Worm (Caenorhabditis elegans) whole organism, L3 larva: ENCODE measurements around the gene C06A6.4.

Source experiments
- ZK546.5 ChIP-seq: sonication (generic microtip); optimal IDR thresholded peaks from 2 replicates; lab custom pipeline; 2017; ENCODE audit warnings: missing biosample characterization, missing genetic modification characterization
- aly-2 ChIP-seq: fragments of 150-350 bp; optimal IDR thresholded peaks from 2 replicates; lab custom pipeline; 2014; ENCODE audit warnings: missing biosample characterization, missing genetic modification characterization
- ama-1 ChIP-seq: fragments of 150-350 bp; optimal IDR thresholded peaks from 2 replicates; lab custom pipeline; 2018
- ceh-16 ChIP-seq: sonication (generic microtip); optimal IDR thresholded peaks from 2 replicates; lab custom pipeline; 2017; ENCODE audit warnings: missing biosample characterization, missing genetic modification characterization
- ceh-28 ChIP-seq: fragments of 150-350 bp; optimal IDR thresholded peaks from 2 replicates; lab custom pipeline; 2014; ENCODE audit warnings: missing biosample characterization, missing genetic modification reagents, missing genetic modification characterization
- ceh-82 ChIP-seq: fragments of 150-350 bp; optimal IDR thresholded peaks from 2 replicates; lab custom pipeline; 2014; ENCODE audit warnings: missing biosample characterization, missing genetic modification characterization
- ceh-9 ChIP-seq: sonication (generic microtip); optimal IDR thresholded peaks from 2 replicates; lab custom pipeline; 2018; ENCODE audit warnings: missing biosample characterization, missing genetic modification characterization
- daf-12 ChIP-seq: fragments of 150-350 bp; optimal IDR thresholded peaks from 2 replicates; lab custom pipeline; 2014; ENCODE audit warnings: missing biosample characterization, missing genetic modification reagents, missing genetic modification characterization
- egl-27 ChIP-seq: sonication (generic microtip); optimal IDR thresholded peaks from 4 replicates; lab custom pipeline; 2017; ENCODE audit warnings: missing biosample characterization, missing genetic modification reagents, missing genetic modification characterization
- egl-5 ChIP-seq: fragments of 150-350 bp; optimal IDR thresholded peaks from 2 replicates; lab custom pipeline; 2017; ENCODE audit warnings: missing biosample characterization, missing genetic modification reagents, missing genetic modification characterization, inconsistent platforms
- elt-1 ChIP-seq: fragments of 150-350 bp; optimal IDR thresholded peaks from 2 replicates; lab custom pipeline; 2014; ENCODE audit warnings: missing biosample characterization, missing genetic modification characterization
- elt-2 ChIP-seq: sonication (generic microtip); optimal IDR thresholded peaks from 2 replicates; lab custom pipeline; 2016; ENCODE audit warnings: missing genetic modification reagents, mild to moderate bottlenecking, missing genetic modification characterization, missing compliant biosample characterization
- elt-3 ChIP-seq, 3 experiments: fragments of 150-350 bp in 1 of 3; sonication (generic microtip) in 2 of 3; optimal IDR thresholded peaks; 2 replicates in 2 of 3; 4 replicates in 1 of 3; lab custom pipeline; 2014 to 2017; ENCODE audit warnings: missing biosample characterization in 3 of 3, missing genetic modification characterization in 3 of 3
- eor-1 ChIP-seq, 2 experiments: fragments of 150-350 bp; optimal IDR thresholded peaks; 2 replicates each; lab custom pipeline; 2014 to 2018; ENCODE audit warnings: missing biosample characterization in 2 of 2, missing genetic modification characterization in 2 of 2
- fkh-10 ChIP-seq: sonication (generic microtip); optimal IDR thresholded peaks from 2 replicates; lab custom pipeline; 2017; ENCODE audit warnings: missing biosample characterization, missing genetic modification reagents, missing genetic modification characterization
- fkh-2 ChIP-seq: fragments of 150-350 bp; optimal IDR thresholded peaks from 2 replicates; lab custom pipeline; 2014; ENCODE audit warnings: missing biosample characterization, missing genetic modification reagents, missing genetic modification characterization
- fos-1 ChIP-seq: fragments of 150-350 bp; optimal IDR thresholded peaks from 2 replicates; lab custom pipeline; 2014; ENCODE audit warnings: missing biosample characterization, missing genetic modification characterization
- hmg-11 ChIP-seq: sonication (generic microtip); optimal IDR thresholded peaks from 2 replicates; lab custom pipeline; 2016; ENCODE audit warnings: missing genetic modification characterization, missing compliant biosample characterization
- lin-15B ChIP-seq: fragments of 150-350 bp; optimal IDR thresholded peaks from 2 replicates; lab custom pipeline; 2014; ENCODE audit warnings: missing biosample characterization, missing genetic modification characterization
- lsy-12 ChIP-seq: sonication (generic microtip); optimal IDR thresholded peaks from 2 replicates; lab custom pipeline; 2016; ENCODE audit warnings: mild to moderate bottlenecking, missing genetic modification characterization, missing compliant biosample characterization
- mdl-1 ChIP-seq: fragments of 150-350 bp; optimal IDR thresholded peaks from 2 replicates; lab custom pipeline; 2014; ENCODE audit warnings: missing biosample characterization, missing genetic modification characterization
- mml-1 ChIP-seq: fragments of 150-350 bp; sonication (generic microtip); optimal IDR thresholded peaks from 3 replicates; lab custom pipeline; 2014; ENCODE audit warnings: missing biosample characterization, missing genetic modification characterization
- nfya-1 ChIP-seq: sonication (generic microtip); optimal IDR thresholded peaks from 2 replicates; lab custom pipeline; 2017; ENCODE audit warnings: missing genetic modification characterization, mild to moderate bottlenecking, missing compliant biosample characterization, antibody characterized with exemption, moderate library complexity; ENCODE audit not compliant: insufficient read depth
- nhr-12 ChIP-seq: fragments of 150-350 bp; optimal IDR thresholded peaks from 2 replicates; lab custom pipeline; 2014; ENCODE audit warnings: missing biosample characterization, missing genetic modification characterization
- nhr-23 ChIP-seq: fragments of 150-350 bp; optimal IDR thresholded peaks from 2 replicates; lab custom pipeline; 2014; ENCODE audit warnings: missing biosample characterization, missing genetic modification reagents, missing genetic modification characterization
- nhr-237 ChIP-seq: fragments of 150-350 bp; optimal IDR thresholded peaks from 2 replicates; lab custom pipeline; 2014; ENCODE audit warnings: missing biosample characterization, missing genetic modification characterization
- nhr-28 ChIP-seq: fragments of 150-350 bp; optimal IDR thresholded peaks from 2 replicates; lab custom pipeline; 2014; ENCODE audit warnings: missing biosample characterization, missing genetic modification characterization
- nhr-67 ChIP-seq: fragments of 150-350 bp; optimal IDR thresholded peaks from 2 replicates; lab custom pipeline; 2014; ENCODE audit warnings: missing biosample characterization, missing genetic modification characterization
- nhr-77 ChIP-seq: fragments of 150-350 bp; optimal IDR thresholded peaks from 2 replicates; lab custom pipeline; 2014; ENCODE audit warnings: missing biosample characterization, missing genetic modification characterization
- pha-4 ChIP-seq: fragments of 150-350 bp; optimal IDR thresholded peaks from 2 replicates; lab custom pipeline; 2014; ENCODE audit warnings: missing biosample characterization, missing genetic modification reagents, missing genetic modification characterization
- sea-2 ChIP-seq: fragments of 150-350 bp; sonication (generic microtip); optimal IDR thresholded peaks from 4 replicates; lab custom pipeline; 2014; ENCODE audit warnings: missing biosample characterization, missing genetic modification reagents, missing genetic modification characterization
- snpc-4 ChIP-seq: fragments of 150-350 bp; optimal IDR thresholded peaks from 2 replicates; lab custom pipeline; 2014; ENCODE audit warnings: missing biosample characterization, missing genetic modification characterization
- unc-62 ChIP-seq: fragments of 150-350 bp; sonication (generic microtip); optimal IDR thresholded peaks from 4 replicates; lab custom pipeline; 2014; ENCODE audit warnings: missing biosample characterization, missing genetic modification reagents, missing genetic modification characterization
- ztf-11 ChIP-seq: fragments of 150-350 bp; optimal IDR thresholded peaks from 2 replicates; lab custom pipeline; 2014; ENCODE audit warnings: missing biosample characterization, missing genetic modification characterization

C06A6.4 gene

DNA sequence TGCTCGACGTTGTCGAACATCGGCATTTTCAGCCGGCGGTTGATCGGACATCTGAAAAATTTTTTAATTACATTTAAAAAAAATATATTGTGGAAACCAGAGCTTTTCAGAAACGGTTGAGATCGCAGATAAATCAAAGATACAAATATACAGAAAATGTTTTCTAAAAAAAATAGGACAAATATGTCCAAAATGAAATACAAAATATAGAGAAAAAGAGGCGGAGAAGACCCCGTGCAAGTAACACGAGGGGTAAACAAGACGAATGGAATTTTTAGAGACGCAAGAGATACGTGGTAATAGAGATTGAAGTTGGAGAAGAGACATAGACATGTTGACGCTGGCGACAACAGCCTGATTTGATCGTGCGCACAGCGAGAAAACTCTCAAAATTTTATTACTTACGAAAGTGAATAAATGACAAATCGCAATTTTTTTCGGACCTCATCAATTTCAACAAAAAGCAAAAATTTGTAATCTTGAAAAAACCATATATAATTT, 13.4 kb downstream of the C06A6.4 start, which contains the start of gene cdgs-1 (continued):
- no peak for TF ChIP-seq sea-2 (GFP tag; lab: Kevin White, UChicago)
- TF ChIP-seq, all 47 proteins: peak for 9

DNA sequence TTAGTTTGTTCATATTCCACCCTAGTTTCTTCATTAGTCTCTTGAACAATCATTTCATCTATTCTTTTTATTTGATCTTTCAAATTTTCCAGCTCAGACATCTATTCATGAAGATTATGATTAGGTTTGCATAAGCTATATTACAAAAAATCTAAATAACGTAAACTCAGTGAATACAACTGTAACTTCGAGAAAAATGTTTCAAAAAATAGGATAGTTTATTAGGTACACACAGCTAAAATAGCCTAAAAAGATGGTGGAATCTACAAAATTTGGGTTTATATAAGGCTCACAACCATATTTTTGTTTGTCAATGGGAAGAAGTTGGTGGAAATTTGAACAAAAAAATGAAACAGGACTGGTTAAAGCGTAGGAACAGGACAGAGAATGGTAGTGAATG, 16.4 kb downstream of the C06A6.4 start, which contains the start of gene zgpa-1:
TSS of gene zgpa-1 (minus strand) at position 101 of the 400 bp plus-strand sequence.
- TF ChIP-seq ZK546.5 (tag; lab: Kevin White, UChicago) (no peak), mdl-1 (tag; lab: Kevin White, UChicago) (no peak), nhr-77 (tag; lab: Kevin White, UChicago) (no peak), ceh-82 (tag; lab: Kevin White, UChicago) (no peak), nhr-67 (tag; lab: Kevin White, UChicago) (no peak), ceh-9 (tag; lab: Kevin White, UChicago) (no peak)

ce11 chrIV:7808583-7808982, 20.5 kb downstream of the C06A6.4 start, which contains the start of gene C33H5.1:
C33H5.1 (plus strand) TSS chrIV:7808912.
- TF ChIP-seq elt-1 (tag; lab: Kevin White, UChicago) (peak; percentile 83), mdl-1 (tag; lab: Kevin White, UChicago) (no peak)
- TF ChIP-seq, all 47 proteins: peak for 1

DNA sequence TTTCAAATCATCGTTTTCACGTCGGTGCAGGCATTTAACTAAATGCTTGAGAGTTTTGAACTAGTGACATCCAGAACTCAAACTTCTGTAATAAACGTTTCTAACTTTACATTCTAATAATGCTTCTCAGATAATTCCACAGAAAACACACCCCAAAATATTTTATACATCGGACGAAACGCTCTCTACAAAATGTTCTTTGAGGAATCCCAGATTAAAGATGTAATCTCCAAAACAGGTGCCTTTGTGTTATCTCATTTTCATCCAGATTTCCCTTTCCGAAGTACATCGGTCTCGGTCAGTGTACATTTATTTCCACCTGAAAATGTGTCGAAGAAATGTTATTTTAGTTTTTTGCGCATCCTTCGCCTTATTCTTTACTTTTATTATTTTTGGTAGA, 24.4 kb downstream of the C06A6.4 start, which contains the start of gene C33H5.2:
TSS of gene C33H5.2 (plus strand) at position 301 of the 400 bp plus-strand sequence.
- TF ChIP-seq elt-3 (tag; optimal IDR thresholded peaks at IDR 0.05; lab: Kevin White, UChicago): no peak
- no peak for TF ChIP-seq snpc-4 (tag; lab: Kevin White, UChicago)
- TF ChIP-seq eor-1 (tag; optimal IDR thresholded peaks at IDR 0.05; lab: Kevin White, UChicago): no peak
- no peak for TF ChIP-seq nhr-67 (tag; lab: Kevin White, UChicago)
- TF ChIP-seq aly-2 (tag; lab: Kevin White, UChicago): no peak
- TF ChIP-seq ztf-11 (tag; lab: Kevin White, UChicago): no peak
- no peak for TF ChIP-seq fos-1

DNA sequence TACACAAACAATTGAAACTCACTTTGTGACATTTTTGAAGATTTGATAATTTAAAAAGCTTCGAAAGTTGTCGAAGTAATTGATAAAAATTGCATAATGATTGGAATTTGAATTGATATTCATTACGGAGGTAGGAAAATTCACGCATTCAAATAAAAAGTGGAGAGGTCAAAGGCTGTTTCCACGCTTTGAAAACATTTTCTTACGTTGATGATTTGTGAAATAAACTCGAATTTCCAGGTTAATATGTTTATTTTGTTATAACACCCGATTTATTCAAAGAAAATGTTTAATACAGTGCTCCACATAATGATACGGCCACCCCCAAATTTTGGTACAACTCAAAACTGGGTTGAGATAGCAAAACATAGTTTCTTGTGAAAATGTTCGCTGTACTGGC, 25.8 kb downstream of the C06A6.4 start, which contains the start of gene C33H5.16:
TSS of gene C33H5.16 (minus strand) at position 101 of the 400 bp plus-strand sequence.
- no peak for TF ChIP-seq ceh-28
- TF ChIP-seq fos-1: no peak
- TF ChIP-seq elt-1 (tag; lab: Kevin White, UChicago): no peak
- no peak for TF ChIP-seq nhr-12 (tag; lab: Kevin White, UChicago)
- TF ChIP-seq nfya-1 (tag; lab: Kevin White, UChicago): no peak
- no peak for TF ChIP-seq lin-15B
- no peak for TF ChIP-seq nhr-23 (tag; lab: Kevin White, UChicago)
- TF ChIP-seq nhr-77 (tag; lab: Kevin White, UChicago): no peak
- TF ChIP-seq unc-62 (GFP tag; lab: Kevin White, UChicago): no peak
- no peak for TF ChIP-seq nhr-28 (tag; lab: Kevin White, UChicago)
- TF ChIP-seq nhr-67 (tag; lab: Kevin White, UChicago): no peak
- no peak for TF ChIP-seq lsy-12 (tag; lab: Kevin White, UChicago)
- TF ChIP-seq fkh-10: no peak
- no peak for TF ChIP-seq ceh-9 (tag; lab: Kevin White, UChicago)
- no peak for TF ChIP-seq hmg-11 (tag; lab: Kevin White, UChicago)
- TF ChIP-seq nhr-237: no peak

DNA sequence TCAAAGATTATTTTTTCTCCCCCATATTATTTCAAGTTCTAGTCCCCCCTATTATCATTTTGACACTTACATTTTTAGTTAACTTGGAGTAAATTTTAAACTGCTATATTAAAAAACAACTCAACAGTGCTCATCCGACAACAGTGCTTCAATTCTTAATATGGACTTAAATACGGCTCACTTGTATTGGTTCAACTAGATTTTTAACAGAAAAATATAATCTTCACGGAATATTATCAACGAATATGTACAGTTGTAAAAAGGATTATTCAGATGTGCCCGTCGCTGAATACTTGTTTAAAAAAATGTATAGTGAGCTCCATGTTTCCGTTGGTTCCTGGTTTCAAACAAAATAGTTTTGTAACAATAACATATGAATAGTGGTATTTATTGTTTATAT, 28.8 kb downstream of the C06A6.4 start:
- TF ChIP-seq mml-1 (tag; lab: Kevin White, UChicago) (no peak), ceh-16 (tag; lab: Kevin White, UChicago) (no peak), elt-2 (tag; lab: Kevin White, UChicago) (no peak), egl-27 (no peak), snpc-4 (tag; lab: Kevin White, UChicago) (no peak), nhr-67 (tag; lab: Kevin White, UChicago) (no peak), fkh-2 (tag; lab: Kevin White, UChicago) (no peak), lsy-12 (tag; lab: Kevin White, UChicago) (no peak), daf-12 (no peak), pha-4 (tag; lab: Kevin White, UChicago) (no peak), aly-2 (tag; lab: Kevin White, UChicago) (no peak), nfya-1 (tag; lab: Kevin White, UChicago) (no peak), egl-5 (tag; lab: Kevin White, UChicago) (no peak), elt-1 (tag; lab: Kevin White, UChicago) (no peak), ama-1 (no peak), nhr-77 (tag; lab: Kevin White, UChicago) (no peak)
